Worm (Caenorhabditis elegans) whole organism, L1 larva: ENCODE data around the gene W05B10.6.

Experiments
- C16A3.4 ChIP-seq: fragments of 150-350 bp; optimal IDR thresholded peaks from 2 replicates; lab custom pipeline; 2014; ENCODE audit warnings: missing biosample characterization, missing genetic modification characterization
- alr-1 ChIP-seq: fragments of 200-800 bp; sonication (Bioruptor generic); optimal IDR thresholded peaks from 2 replicates; lab custom pipeline; 2018; ENCODE audit warnings: borderline replicate concordance, mild to moderate bottlenecking, missing genetic modification characterization, missing compliant biosample characterization
- aly-2 ChIP-seq: fragments of 150-350 bp; optimal IDR thresholded peaks from 2 replicates; lab custom pipeline; 2014; ENCODE audit warnings: missing biosample characterization, missing genetic modification characterization
- ces-1 ChIP-seq: fragments of 150-350 bp; optimal IDR thresholded peaks from 2 replicates; lab custom pipeline; 2014; ENCODE audit warnings: missing biosample characterization, missing genetic modification reagents, missing genetic modification characterization
- egl-27 ChIP-seq, 2 experiments: fragments of 150-350 bp in 1 of 2; sonication (generic microtip); optimal IDR thresholded peaks; 3 replicates each; lab custom pipeline; 2017 to 2018; ENCODE audit warnings: missing biosample characterization in 2 of 2, missing genetic modification characterization in 2 of 2, missing genetic modification reagents in 2 of 2
- elt-3 ChIP-seq, 6 experiments: fragments of 150-350 bp in 1 of 6; sonication (generic microtip); optimal IDR thresholded peaks; 2 replicates each; lab custom pipeline; 2017 to 2018; ENCODE audit warnings: missing biosample characterization in 6 of 6, missing genetic modification characterization in 6 of 6, inconsistent platforms in 1 of 6
- fkh-10 ChIP-seq: sonication (generic microtip); optimal IDR thresholded peaks from 2 replicates; lab custom pipeline; 2017; ENCODE audit warnings: missing biosample characterization, missing genetic modification reagents, missing genetic modification characterization
- fos-1 ChIP-seq: fragments of 150-350 bp; optimal IDR thresholded peaks from 2 replicates; lab custom pipeline; 2014; ENCODE audit warnings: missing biosample characterization, missing genetic modification characterization
- mab-9 ChIP-seq: fragments of 200-800 bp; sonication (Bioruptor generic); IDR thresholded peaks from 2 replicates; pipeline ENCODE4 v1.3.6; 2022; ENCODE audit warnings: missing genetic modification reagents, missing genetic modification characterization, missing compliant biosample characterization
- nhr-237 ChIP-seq: fragments of 150-350 bp; optimal IDR thresholded peaks from 2 replicates; lab custom pipeline; 2014; ENCODE audit warnings: missing biosample characterization, missing genetic modification characterization
- pqm-1 ChIP-seq: sonication (generic microtip); optimal IDR thresholded peaks from 3 replicates; lab custom pipeline; 2017; ENCODE audit warnings: missing biosample characterization, missing genetic modification characterization
- vab-15 ChIP-seq: sonication (generic microtip); optimal IDR thresholded peaks from 2 replicates; lab custom pipeline; 2017; ENCODE audit warnings: missing genotype, mild to moderate bottlenecking, missing genetic modification characterization, missing compliant biosample characterization
- zip-4 ChIP-seq: fragments of 200-800 bp; sonication (Bioruptor generic); optimal IDR thresholded peaks from 2 replicates; lab custom pipeline; 2018; ENCODE audit warnings: mild to moderate bottlenecking, missing genetic modification characterization, moderate library complexity, missing compliant biosample characterization

ce11 chrV:12697364-12697901, 39.4 kb upstream of the W05B10.6 start, which contains the start of gene istr-1:
- TF ChIP-seq alr-1 (no peak), pqm-1 (tag; lab: Kevin White, UChicago) (no peak), nhr-237 (tag; lab: Kevin White, UChicago) (no peak), ces-1 (GFP tag; lab: Kevin White, UChicago) (no peak), aly-2 (tag; lab: Kevin White, UChicago) (no peak), fos-1 (peak; percentile 49), vab-15 (tag; lab: Kevin White, UChicago) (no peak), elt-3 (tag; optimal IDR thresholded peaks at IDR 0.05; lab: Kevin White, UChicago) (no peak), mab-9 (no peak), zip-4 (GFP tag; lab: Kevin White, UChicago) (peak; percentile 72), fkh-10 (GFP tag; lab: Kevin White, UChicago) (no peak), C16A3.4 (tag; lab: Kevin White, UChicago) (no peak), egl-27 (tag; optimal IDR thresholded peaks at IDR 0.05; lab: Kevin White, UChicago) (no peak)
